Worm (Caenorhabditis elegans) whole organism, midembryonic: ENCODE measurements around the gene vps-35.

Source experiments
- cog-1 ChIP-seq: sonication (generic microtip); optimal IDR thresholded peaks from 2 replicates; lab custom pipeline; 2016; ENCODE audit warnings: missing genetic modification characterization, missing compliant biosample characterization
- flt-1 ChIP-seq: fragments of 200-800 bp; sonication (Bioruptor generic); IDR thresholded peaks from 2 replicates; pipeline ENCODE4 v1.3.6; 2022; ENCODE audit warnings: missing genetic modification characterization, missing compliant biosample characterization
- klf-2 ChIP-seq: fragments of 200-800 bp; sonication (Bioruptor generic); conservative IDR thresholded peaks from 2 replicates; pipeline ENCODE4 v1.3.6; 2022; ENCODE audit warnings: missing genetic modification reagents, missing genetic modification characterization, missing compliant biosample characterization
- med-1 ChIP-seq: sonication (generic microtip); optimal IDR thresholded peaks from 2 replicates; lab custom pipeline; 2017; ENCODE audit warnings: missing genetic modification characterization, mild to moderate bottlenecking, missing compliant biosample characterization, antibody characterized with exemption, missing genetic modification reagents; ENCODE audit not compliant: insufficient read depth
- ref-1 ChIP-seq: fragments of 200-800 bp; sonication (Bioruptor generic); conservative IDR thresholded peaks from 2 replicates; pipeline ENCODE4 v1.3.6; 2022; ENCODE audit warnings: missing genetic modification reagents, missing genetic modification characterization, missing compliant biosample characterization
- ztf-29 ChIP-seq: fragments of 200-800 bp; sonication (Bioruptor generic); IDR thresholded peaks from 2 replicates; pipeline ENCODE4 v1.3.6; 2022; ENCODE audit warnings: missing genetic modification reagents, missing genetic modification characterization, missing compliant biosample characterization

ce11 chrII:5901407-5902026 is 6.1 kb upstream of the vps-35 start:
- TF ChIP-seq med-1 (GFP tag; lab: Kevin White, UChicago) = no peak
- no peak for TF ChIP-seq flt-1
- TF ChIP-seq ztf-29 (GFP tag; lab: Robert Waterston, UW) = no peak
- no peak for TF ChIP-seq cog-1 (tag; lab: Kevin White, UChicago)
- TF ChIP-seq klf-2 (GFP tag; lab: Robert Waterston, UW) = no peak
- no peak for TF ChIP-seq ref-1 (GFP tag; lab: Robert Waterston, UW)
